Worm (Caenorhabditis elegans) whole organism, L4 larva: ENCODE data around the gene Y5F2A.4.

ENCODE experiments used
- D1046.2 ChIP-seq: fragments of 200-800 bp; sonication (Bioruptor generic); IDR thresholded peaks from 2 replicates; pipeline ENCODE4 v1.3.6; 2022; ENCODE audit warnings: missing genetic modification characterization, missing compliant biosample characterization
- F37D6.2 ChIP-seq: sonication (generic microtip); optimal IDR thresholded peaks from 2 replicates; lab custom pipeline; 2016; ENCODE audit warnings: mild to moderate bottlenecking, missing genetic modification characterization, missing compliant biosample characterization
- F49E8.2 ChIP-seq: sonication (generic microtip); optimal IDR thresholded peaks from 2 replicates; lab custom pipeline; 2016; ENCODE audit warnings: missing compliant biosample characterization, mild to moderate bottlenecking, missing genetic modification characterization, borderline replicate concordance
- T20F7.1 ChIP-seq: fragments of 200-800 bp; sonication (Bioruptor generic); optimal IDR thresholded peaks from 2 replicates; lab custom pipeline; 2018; ENCODE audit warnings: mild to moderate bottlenecking, missing genetic modification characterization, missing compliant biosample characterization
- Y48G9A.11 ChIP-seq: fragments of 200-800 bp; sonication (Bioruptor generic); IDR thresholded peaks from 2 replicates; pipeline ENCODE4 v1.3.6; 2022; ENCODE audit warnings: missing genetic modification reagents, missing genetic modification characterization, missing compliant biosample characterization
- Y5F2A.4 ChIP-seq: fragments of 200-800 bp; sonication (Bioruptor generic); optimal IDR thresholded peaks from 2 replicates; lab custom pipeline; 2018; ENCODE audit warnings: mild to moderate bottlenecking, missing genetic modification characterization, missing compliant biosample characterization
- ZK546.5 ChIP-seq, 2 experiments: sonication (generic microtip); optimal IDR thresholded peaks; 2 replicates each; lab custom pipeline; 2017; ENCODE audit warnings: missing biosample characterization in 2 of 2, missing genetic modification characterization in 2 of 2
- aly-2 ChIP-seq: sonication (generic microtip); optimal IDR thresholded peaks from 2 replicates; lab custom pipeline; 2018; ENCODE audit warnings: missing biosample characterization, missing genetic modification characterization
- ama-1 ChIP-seq: fragments of 150-350 bp; optimal IDR thresholded peaks from 2 replicates; lab custom pipeline; 2014; ENCODE audit warnings: inconsistent platforms, mixed read lengths
- arid-1 ChIP-seq: fragments of 200-800 bp; sonication (Bioruptor generic); conservative IDR thresholded peaks from 2 replicates; pipeline ENCODE4 v1.3.6; 2022; ENCODE audit warnings: missing genetic modification reagents, missing genetic modification characterization, missing compliant biosample characterization
- ceh-20 ChIP-seq: fragments of 200-800 bp; sonication (Bioruptor generic); IDR thresholded peaks from 2 replicates; pipeline ENCODE4 v1.3.6; 2022; ENCODE audit warnings: missing genetic modification reagents, missing genetic modification characterization, missing compliant biosample characterization
- ceh-28 ChIP-seq: fragments of 150-350 bp; optimal IDR thresholded peaks from 2 replicates; lab custom pipeline; 2014; ENCODE audit warnings: missing biosample characterization, missing genetic modification reagents, missing genetic modification characterization
- ces-1 ChIP-seq: fragments of 150-350 bp; sonication (generic microtip); optimal IDR thresholded peaks from 4 replicates; lab custom pipeline; 2014; ENCODE audit warnings: missing biosample characterization, missing genetic modification reagents, missing genetic modification characterization
- dmd-8 ChIP-seq: fragments of 200-800 bp; sonication (Bioruptor generic); IDR thresholded peaks from 2 replicates; pipeline ENCODE4 v1.3.6; 2022; ENCODE audit warnings: missing genetic modification characterization, missing compliant biosample characterization
- duxl-1 ChIP-seq: sonication (generic microtip); optimal IDR thresholded peaks from 2 replicates; lab custom pipeline; 2016; ENCODE audit warnings: mild to moderate bottlenecking, missing genetic modification characterization, moderate library complexity, missing compliant biosample characterization; ENCODE audit not compliant: poor library complexity
- egl-27 ChIP-seq: sonication (generic microtip); optimal IDR thresholded peaks from 3 replicates; lab custom pipeline; 2017; ENCODE audit warnings: missing biosample characterization, missing genetic modification reagents, missing genetic modification characterization
- egl-43 ChIP-seq: fragments of 200-800 bp; sonication (Bioruptor generic); IDR thresholded peaks from 2 replicates; pipeline ENCODE4 v1.3.6; 2022; ENCODE audit warnings: missing genetic modification reagents, missing genetic modification characterization, missing compliant biosample characterization
- hmg-1.1 ChIP-seq: fragments of 200-800 bp; sonication (Bioruptor generic); IDR thresholded peaks from 2 replicates; pipeline ENCODE4 v1.3.6; 2022; ENCODE audit warnings: missing genetic modification reagents, missing genetic modification characterization, missing compliant biosample characterization
- jun-1 ChIP-seq: fragments of 150-350 bp; optimal IDR thresholded peaks from 2 replicates; lab custom pipeline; 2014; ENCODE audit warnings: missing biosample characterization, missing genetic modification reagents, missing genetic modification characterization
- lin-1 ChIP-seq: fragments of 200-800 bp; sonication (Bioruptor generic); IDR thresholded peaks from 2 replicates; pipeline ENCODE4 v1.3.6; 2022; ENCODE audit warnings: missing genetic modification reagents, missing genetic modification characterization, missing compliant biosample characterization
- lin-13 ChIP-seq: fragments of 150-350 bp; optimal IDR thresholded peaks from 2 replicates; lab custom pipeline; 2014; ENCODE audit warnings: missing biosample characterization, missing genetic modification reagents, missing genetic modification characterization
- lin-29 ChIP-seq: fragments of 200-800 bp; sonication (Bioruptor generic); IDR thresholded peaks from 2 replicates; pipeline ENCODE4 v1.3.6; 2022; ENCODE audit warnings: missing genetic modification reagents, missing genetic modification characterization, missing compliant biosample characterization
- lin-38 ChIP-seq: fragments of 200-800 bp; sonication (Bioruptor generic); IDR thresholded peaks from 2 replicates; pipeline ENCODE4 v1.3.6; 2022; ENCODE audit warnings: missing genetic modification reagents, missing genetic modification characterization, missing compliant biosample characterization
- madf-9 ChIP-seq: fragments of 200-800 bp; sonication (Bioruptor generic); conservative IDR thresholded peaks from 2 replicates; pipeline ENCODE4 v1.3.6; 2022; ENCODE audit warnings: missing genetic modification reagents, missing genetic modification characterization, missing compliant biosample characterization
- mdt-29 ChIP-seq: fragments of 200-800 bp; sonication (Bioruptor generic); IDR thresholded peaks from 2 replicates; pipeline ENCODE4 v1.3.6; 2022; ENCODE audit warnings: missing genetic modification reagents, missing genetic modification characterization, missing compliant biosample characterization
- mep-1 ChIP-seq: fragments of 150-350 bp; sonication (generic microtip); optimal IDR thresholded peaks from 3 replicates; lab custom pipeline; 2014; ENCODE audit warnings: missing biosample characterization, missing genetic modification characterization
- mes-2 ChIP-seq: sonication (generic microtip); optimal IDR thresholded peaks from 2 replicates; lab custom pipeline; 2016; ENCODE audit warnings: missing genotype, mild to moderate bottlenecking, missing genetic modification characterization, missing compliant biosample characterization; ENCODE audit not compliant: poor library complexity, severe bottlenecking
- mxl-2 ChIP-seq: fragments of 200-800 bp; sonication (Bioruptor generic); conservative IDR thresholded peaks from 2 replicates; pipeline ENCODE4 v1.3.6; 2022; ENCODE audit warnings: missing genetic modification reagents, missing genetic modification characterization, missing compliant biosample characterization
- nhr-10 ChIP-seq: fragments of 150-350 bp; optimal IDR thresholded peaks from 2 replicates; lab custom pipeline; 2014; ENCODE audit warnings: missing biosample characterization, missing genetic modification characterization
- nhr-102 ChIP-seq: sonication (generic microtip); optimal IDR thresholded peaks from 2 replicates; lab custom pipeline; 2016; ENCODE audit warnings: mild to moderate bottlenecking, missing genetic modification characterization, moderate library complexity, missing compliant biosample characterization
- nhr-25 ChIP-seq: sonication (generic microtip); optimal IDR thresholded peaks from 2 replicates; lab custom pipeline; 2017; ENCODE audit warnings: missing genetic modification characterization, mild to moderate bottlenecking, missing compliant biosample characterization, antibody characterized with exemption, moderate library complexity, borderline replicate concordance; ENCODE audit not compliant: insufficient read depth
- nhr-28 ChIP-seq: fragments of 150-350 bp; optimal IDR thresholded peaks from 2 replicates; lab custom pipeline; 2014; ENCODE audit warnings: missing biosample characterization, missing genetic modification characterization
- nhr-41 ChIP-seq: fragments of 200-800 bp; sonication (Bioruptor generic); IDR thresholded peaks from 2 replicates; pipeline ENCODE4 v1.3.6; 2022; ENCODE audit warnings: missing genetic modification reagents, missing genetic modification characterization, missing compliant biosample characterization
- nhr-42 ChIP-seq: fragments of 200-800 bp; sonication (Bioruptor generic); IDR thresholded peaks from 2 replicates; pipeline ENCODE4 v1.3.6; 2022; ENCODE audit warnings: missing genetic modification characterization, missing compliant biosample characterization
- nhr-6 ChIP-seq: fragments of 150-350 bp; optimal IDR thresholded peaks from 2 replicates; lab custom pipeline; 2014; ENCODE audit warnings: missing biosample characterization, missing genetic modification characterization
- pha-4 ChIP-seq, 2 experiments: fragments of 150-350 bp in 1 of 2; fragments of 200-800 bp in 1 of 2; sonication (Bioruptor generic) in 1 of 2; IDR thresholded peaks in 1 of 2; optimal IDR thresholded peaks in 1 of 2; 2 replicates each; pipeline versions ENCODE4 v1.3.6 to Lab custom; 2014 to 2022; ENCODE audit warnings: missing genetic modification characterization in 2 of 2, missing genetic modification reagents in 2 of 2, missing biosample characterization in 1 of 2, missing compliant biosample characterization in 1 of 2
- php-3 ChIP-seq: fragments of 200-800 bp; sonication (Bioruptor generic); IDR thresholded peaks from 2 replicates; pipeline ENCODE4 v1.3.6; 2022; ENCODE audit warnings: missing genetic modification reagents, missing genetic modification characterization, missing compliant biosample characterization
- sdz-12 ChIP-seq: fragments of 200-800 bp; sonication (Bioruptor generic); optimal IDR thresholded peaks from 2 replicates; lab custom pipeline; 2018; ENCODE audit warnings: mild to moderate bottlenecking, missing genetic modification characterization, missing compliant biosample characterization
- set-16 ChIP-seq: fragments of 200-800 bp; sonication (Bioruptor generic); IDR thresholded peaks from 2 replicates; pipeline ENCODE4 v1.3.6; 2022; ENCODE audit warnings: missing genetic modification reagents, missing genetic modification characterization, missing compliant biosample characterization
- skn-1 ChIP-seq: fragments of 150-350 bp; optimal IDR thresholded peaks from 2 replicates; lab custom pipeline; 2014; ENCODE audit warnings: missing biosample characterization, missing genetic modification characterization
- snpc-4 ChIP-seq: fragments of 150-350 bp; optimal IDR thresholded peaks from 2 replicates; lab custom pipeline; 2014; ENCODE audit warnings: missing biosample characterization, missing genetic modification characterization
- spr-1 ChIP-seq: sonication (generic microtip); optimal IDR thresholded peaks from 2 replicates; lab custom pipeline; 2016; ENCODE audit warnings: mild to moderate bottlenecking, missing genetic modification characterization, missing compliant biosample characterization
- tag-97 ChIP-seq: fragments of 200-800 bp; sonication (Bioruptor generic); IDR thresholded peaks from 2 replicates; pipeline ENCODE4 v1.3.6; 2022; ENCODE audit warnings: missing genetic modification characterization, missing compliant biosample characterization
- tra-1 ChIP-seq: fragments of 200-800 bp; sonication (Bioruptor generic); IDR thresholded peaks from 2 replicates; pipeline ENCODE4 v1.3.6; 2022; ENCODE audit warnings: missing genetic modification reagents, missing genetic modification characterization, missing compliant biosample characterization
- unc-130 ChIP-seq: sonication (generic microtip); optimal IDR thresholded peaks from 2 replicates; lab custom pipeline; 2016; ENCODE audit warnings: missing genetic modification reagents, missing genetic modification characterization, missing compliant biosample characterization
- unc-39 ChIP-seq: sonication (generic microtip); optimal IDR thresholded peaks from 2 replicates; lab custom pipeline; 2017; ENCODE audit warnings: missing biosample characterization, missing genetic modification characterization
- vab-7 ChIP-seq: fragments of 200-800 bp; sonication (Bioruptor generic); IDR thresholded peaks from 2 replicates; pipeline ENCODE4 v1.3.6; 2022; ENCODE audit warnings: missing genetic modification reagents, missing genetic modification characterization, missing compliant biosample characterization
- zfp-2 ChIP-seq: sonication (generic microtip); optimal IDR thresholded peaks from 2 replicates; lab custom pipeline; 2016; ENCODE audit warnings: mild to moderate bottlenecking, missing genetic modification characterization, missing compliant biosample characterization
- zip-11 ChIP-seq: fragments of 200-800 bp; sonication (Bioruptor generic); IDR thresholded peaks from 2 replicates; pipeline ENCODE4 v1.3.6; 2022; ENCODE audit warnings: missing genetic modification characterization, missing compliant biosample characterization

Gene Y5F2A.4

DNA sequence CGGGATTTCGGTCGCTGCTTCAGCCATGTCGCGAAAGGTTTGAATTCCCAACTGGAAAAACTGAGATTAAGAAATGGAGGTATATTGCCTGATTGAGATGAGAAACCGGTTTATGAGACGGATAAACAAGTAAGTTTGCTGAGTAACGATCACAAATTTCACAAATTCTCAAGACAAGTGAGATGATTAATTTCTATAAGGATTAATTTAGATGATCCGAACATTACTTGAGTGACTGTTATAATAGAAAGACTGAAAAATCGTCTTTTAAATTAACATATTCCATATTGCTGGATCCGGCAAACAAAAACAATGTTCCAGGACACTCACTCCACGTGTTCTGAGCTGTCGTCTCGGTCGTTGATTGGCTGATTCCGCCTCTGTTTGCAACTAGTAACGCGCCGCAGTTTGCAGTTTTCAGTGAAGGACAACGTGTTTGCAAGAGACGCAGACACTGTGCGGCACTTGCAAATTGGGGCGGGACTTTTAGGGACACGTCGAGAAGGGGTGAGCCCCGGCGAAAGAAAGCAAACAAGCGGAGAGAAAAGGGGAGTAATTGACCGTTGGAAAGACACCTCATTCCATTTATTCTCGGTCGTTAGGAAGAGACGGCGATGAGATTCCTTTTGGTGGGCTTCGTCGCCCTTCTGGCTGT is 40.6 kb upstream of the Y5F2A.4 start, which contains the start of the genes imp-2 and enpl-1:
Gene imp-2, minus strand, starts transcription at position 51 of the 655 bp plus-strand sequence.
Gene enpl-1, plus strand, starts transcription at position 462 of the 655 bp plus-strand sequence.
- TF ChIP-seq set-16 (GFP tag; lab: Robert Waterston, UW) (peak; percentile 67), snpc-4 (no peak), aly-2 (tag; lab: Kevin White, UChicago) (no peak), nhr-25 (tag; lab: Kevin White, UChicago) (peak; percentile 65), ZK546.5 (tag; optimal IDR thresholded peaks at IDR 0.05; lab: Kevin White, UChicago) (peak in 1 of 2 experiments; percentile 44), jun-1 (tag; lab: Kevin White, UChicago) (peak; percentile 71), Y48G9A.11 (GFP tag; lab: Robert Waterston, UW) (no peak), skn-1 (no peak), nhr-10 (peak; percentile 30), pha-4 (GFP tag; IDR thresholded peaks at IDR 0.05; lab: Robert Waterston, UW) (peak; percentile 89), pha-4 (tag; optimal IDR thresholded peaks at IDR 0.05; lab: Kevin White, UChicago) (peak; percentile 33), T20F7.1 (peak; percentile 85), egl-27 (tag; lab: Kevin White, UChicago) (no peak), Y5F2A.4 (GFP tag; lab: Kevin White, UChicago) (no peak), F37D6.2 (peak; percentile 63), unc-39 (tag; lab: Kevin White, UChicago) (no peak), spr-1 (peak; percentile 59), zip-11 (GFP tag; lab: Robert Waterston, UW) (no peak), D1046.2 (no peak), tag-97 (GFP tag; lab: Robert Waterston, UW) (no peak), unc-130 (peak; percentile 68), nhr-42 (peak; percentile 58; the same call in 1 of the 2 replicates), ceh-20 (peak; percentile 68; the same call in 1 of the 2 replicates), sdz-12 (no peak), arid-1 (peak; percentile 71), nhr-102 (tag; lab: Kevin White, UChicago) (peak; percentile 82), mxl-2 (GFP tag; lab: Robert Waterston, UW) (no peak), dmd-8 (0 out of 2 replicates have a peak, but pooled peaks have one; percentile 53), lin-13 (GFP tag; lab: Kevin White, UChicago) (peak; percentile 83), php-3 (peak; percentile 69; the same call in 1 of the 2 replicates), nhr-41 (GFP tag; lab: Robert Waterston, UW) (no peak), vab-7 (peak; percentile 67), nhr-6 (tag; lab: Kevin White, UChicago) (peak; percentile 83), hmg-1.1 (GFP tag; lab: Robert Waterston, UW) (peak; percentile 91), duxl-1 (tag; lab: Kevin White, UChicago) (peak; percentile 53), tra-1 (peak; percentile 49; the same call in 1 of the 2 replicates), ama-1 (lab: Kevin White, UChicago) (peak; percentile 21), egl-43 (GFP tag; lab: Robert Waterston, UW) (peak; percentile 86), nhr-28 (tag; lab: Kevin White, UChicago) (peak; percentile 73), F49E8.2 (tag; lab: Kevin White, UChicago) (no peak), madf-9 (GFP tag; lab: Robert Waterston, UW) (0 out of 2 replicates have a peak, but pooled peaks have one; percentile 9), ces-1 (GFP tag; lab: Kevin White, UChicago) (no peak), zfp-2 (tag; lab: Kevin White, UChicago) (peak; percentile 16), mes-2 (peak; percentile 83), lin-38 (peak; percentile 80), lin-1 (GFP tag; lab: Robert Waterston, UW) (peak; percentile 70; the same call in 1 of the 2 replicates), mep-1 (tag; lab: Kevin White, UChicago) (peak; percentile 96), mdt-29 (peak; percentile 60; the same call in 1 of the 2 replicates), ceh-28 (tag; lab: Kevin White, UChicago) (no peak), lin-29 (GFP tag; lab: Robert Waterston, UW) (peak; percentile 52; the same call in 1 of the 2 replicates)
